Fruit fly (Drosophila melanogaster): ENCODE data around the gene mRpL20.

The mRpL20 gene

DNA sequence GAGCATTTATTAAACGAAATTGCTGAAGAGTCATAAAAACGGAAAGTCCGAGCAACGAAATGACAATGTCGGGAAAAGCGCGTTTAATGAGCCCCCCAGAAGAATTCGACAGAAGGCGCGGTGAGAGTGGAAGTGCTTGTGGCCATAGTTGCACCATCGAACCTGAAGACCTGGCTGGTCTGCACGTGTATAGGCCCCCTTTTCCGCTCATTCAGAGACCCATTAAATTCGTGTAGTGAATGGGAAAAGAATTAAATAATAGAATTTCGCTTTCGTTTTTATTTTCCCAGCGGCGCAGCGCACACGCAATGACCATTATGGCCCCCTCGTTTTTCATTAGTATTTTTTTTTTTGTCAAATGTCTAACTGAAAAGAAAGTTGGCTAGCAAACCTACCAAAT lies 15.7 kb upstream of the mRpL20 start:
- no peak for TF ChIP-seq noc (tag; optimal IDR thresholded peaks at IDR 0.05)

DNA sequence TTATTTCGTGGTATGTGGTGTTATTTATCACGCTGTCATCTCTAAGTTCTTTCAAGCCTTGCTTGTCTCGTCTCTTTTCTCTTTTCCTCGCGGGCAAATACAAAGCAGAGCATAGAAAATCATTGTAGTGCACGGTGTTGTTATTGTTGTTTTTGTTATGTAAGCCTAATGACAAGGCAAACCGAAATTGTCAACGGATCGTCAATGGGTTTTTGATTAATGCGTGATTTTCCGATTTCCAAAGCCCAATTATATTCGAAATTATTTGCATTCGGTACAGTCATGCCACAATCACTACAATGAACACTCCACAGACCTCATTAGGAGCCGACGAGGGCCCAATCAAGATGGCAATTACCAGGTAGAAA lies 15.2 kb upstream of the mRpL20 start:
- no peak for TF ChIP-seq noc (tag; optimal IDR thresholded peaks at IDR 0.05)

- TF ChIP-seq noc (tag; optimal IDR thresholded peaks at IDR 0.05): no peak
Measured at dm6 chr3L:13032085-13032914, 14.6 kb upstream of the mRpL20 start.

DNA sequence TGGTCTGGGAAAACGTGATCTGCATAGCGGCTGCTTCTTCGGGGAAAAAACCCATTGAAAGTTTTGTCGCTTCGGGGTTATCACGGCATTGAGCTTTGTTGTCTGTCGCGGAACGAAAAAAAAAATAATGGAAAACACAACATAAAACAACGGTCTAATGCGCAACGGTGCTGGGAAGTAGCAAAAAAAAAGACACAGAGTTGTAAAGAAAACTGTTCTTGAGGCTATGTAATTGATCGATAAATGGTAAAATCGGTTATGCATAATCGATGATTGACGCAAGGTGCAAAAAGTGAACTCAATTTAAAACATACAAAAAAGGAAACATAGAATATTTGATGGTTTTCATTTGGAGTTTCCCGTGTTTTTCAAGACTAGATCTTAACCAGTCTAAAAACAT lies 13.7 kb upstream of the mRpL20 start:
- no peak for TF ChIP-seq noc (tag; optimal IDR thresholded peaks at IDR 0.05)

- peak; percentile 11 for TF ChIP-seq noc (tag; optimal IDR thresholded peaks at IDR 0.05)
Measured at dm6 chr3L:13030055-13030634, 12.5 kb upstream of the mRpL20 start.

DNA sequence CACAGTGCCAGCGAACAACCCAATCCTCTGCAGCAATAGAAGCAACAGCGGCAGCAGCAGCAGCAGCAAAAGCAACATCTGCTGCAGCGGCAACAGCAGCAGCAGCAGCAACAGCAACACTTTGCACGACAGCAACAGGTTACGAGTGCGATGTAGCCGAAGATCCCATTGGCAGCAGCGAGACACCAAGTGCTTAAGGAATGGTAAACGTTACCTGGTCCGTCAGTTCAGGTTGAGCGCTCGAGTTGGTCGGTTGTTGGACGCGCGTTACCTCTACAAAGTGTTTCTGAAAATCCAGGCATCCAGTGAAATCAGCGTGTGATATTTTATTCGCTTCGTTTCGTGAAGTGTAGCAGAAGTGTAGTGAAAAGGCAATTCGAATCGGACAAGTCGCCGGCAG lies 11.1 kb upstream of the mRpL20 start, which contains the start of gene CG17672:
TSS of gene CG17672 (plus strand) at position 223 of the 400 bp plus-strand sequence.
- TF ChIP-seq noc (tag; optimal IDR thresholded peaks at IDR 0.05): no peak

- TF ChIP-seq noc (tag; optimal IDR thresholded peaks at IDR 0.05): no peak
Measured at dm6 chr3L:13027333-13027732, 9.7 kb upstream of the mRpL20 start.

dm6 chr3L:13026872-13027271 lies 9.2 kb upstream of the mRpL20 start:
- no peak for TF ChIP-seq noc (tag; optimal IDR thresholded peaks at IDR 0.05)

- TF ChIP-seq noc (tag; optimal IDR thresholded peaks at IDR 0.05): no peak
Measured at dm6 chr3L:13026337-13026736, 8.7 kb upstream of the mRpL20 start, which contains the start of gene Zmynd10. Gene Zmynd10, minus strand, starts transcription at chr3L:13026437.

dm6 chr3L:13022854-13023560 lies 5.3 kb upstream of the mRpL20 start, which contains the start of gene RpS12:
Gene RpS12, plus strand, starts transcription at chr3L:13023352.
- peak; percentile 36 for TF ChIP-seq noc (tag; optimal IDR thresholded peaks at IDR 0.05)

- peak; percentile 16 for TF ChIP-seq noc (tag; optimal IDR thresholded peaks at IDR 0.05)
Measured at dm6 chr3L:13022160-13022853, 4.6 kb upstream of the mRpL20 start, which contains the start of gene Adk2. Gene Adk2, minus strand, starts transcription at chr3L:13022688.

- TF ChIP-seq noc (tag; optimal IDR thresholded peaks at IDR 0.05): peak; percentile 77
Measured at dm6 chr3L:13021727-13022126, 4.1 kb upstream of the mRpL20 start.

- peak; percentile 62 for TF ChIP-seq noc (tag; optimal IDR thresholded peaks at IDR 0.05)
Measured at dm6 chr3L:13019249-13019956, 1.7 kb upstream of the mRpL20 start.

- peak; percentile 42 for TF ChIP-seq noc (tag; optimal IDR thresholded peaks at IDR 0.05)
Measured at dm6 chr3L:13015823-13016465, 1.7 kb downstream of the mRpL20 start, which contains the start of gene CG11267. Gene CG11267, plus strand, starts transcription at chr3L:13016050.

Measured in whole organism, larva.